Worm (Caenorhabditis elegans) whole organism, late embryonic: ENCODE results near the gene lec-11.

Experiments
- F13H6.1 ChIP-seq: sonication (generic microtip); optimal IDR thresholded peaks from 2 replicates; lab custom pipeline; 2016; ENCODE audit warnings: missing genetic modification characterization, missing compliant biosample characterization
- K02D7.2 ChIP-seq: sonication (generic microtip); optimal IDR thresholded peaks from 2 replicates; lab custom pipeline; 2017; ENCODE audit warnings: mild to moderate bottlenecking, missing genetic modification characterization, missing compliant biosample characterization
- ceh-31 ChIP-seq: sonication (generic microtip); optimal IDR thresholded peaks from 2 replicates; lab custom pipeline; 2016; ENCODE audit warnings: missing genetic modification characterization, missing compliant biosample characterization
- ceh-45 ChIP-seq: fragments of 200-800 bp; sonication (Bioruptor generic); IDR thresholded peaks from 2 replicates; pipeline ENCODE4 v1.3.6; 2022; ENCODE audit warnings: missing genetic modification reagents, missing genetic modification characterization, missing compliant biosample characterization
- dmd-4 ChIP-seq: sonication (generic microtip); optimal IDR thresholded peaks from 2 replicates; lab custom pipeline; 2016; ENCODE audit warnings: borderline replicate concordance, missing genetic modification characterization, missing compliant biosample characterization
- hlh-15 ChIP-seq: sonication (generic microtip); optimal IDR thresholded peaks from 2 replicates; lab custom pipeline; 2016; ENCODE audit warnings: missing genetic modification characterization, missing compliant biosample characterization
- lin-11 ChIP-seq: fragments of 200-800 bp; sonication (Bioruptor generic); optimal IDR thresholded peaks from 2 replicates; lab custom pipeline; 2018; ENCODE audit warnings: mild to moderate bottlenecking, missing genetic modification characterization, missing compliant biosample characterization
- mec-3 ChIP-seq: sonication (generic microtip); optimal IDR thresholded peaks from 2 replicates; lab custom pipeline; 2016; ENCODE audit warnings: borderline replicate concordance, missing genetic modification characterization, missing compliant biosample characterization
- pqm-1 ChIP-seq: sonication (generic microtip); optimal IDR thresholded peaks from 2 replicates; lab custom pipeline; 2016; ENCODE audit warnings: missing genetic modification characterization, missing compliant biosample characterization
- sox-2 ChIP-seq: fragments of 200-800 bp; sonication (Bioruptor generic); IDR thresholded peaks from 2 replicates; pipeline ENCODE4 v1.3.6; 2022; ENCODE audit warnings: missing genetic modification reagents, missing genetic modification characterization, missing compliant biosample characterization
- sox-4 ChIP-seq: sonication (generic microtip); optimal IDR thresholded peaks from 2 replicates; lab custom pipeline; 2017; ENCODE audit warnings: mild to moderate bottlenecking, missing genetic modification characterization, inconsistent platforms, missing compliant biosample characterization

- TF ChIP-seq pqm-1 (tag; lab: Kevin White, UChicago) (no peak), dmd-4 (tag; lab: Kevin White, UChicago) (no peak), ceh-45 (no peak), F13H6.1 (tag; lab: Kevin White, UChicago) (no peak), lin-11 (tag; lab: Kevin White, UChicago) (no peak), mec-3 (tag; lab: Kevin White, UChicago) (no peak), hlh-15 (no peak), sox-4 (tag; lab: Kevin White, UChicago) (no peak), K02D7.2 (tag; lab: Kevin White, UChicago) (no peak), sox-2 (GFP tag; lab: Robert Waterston, UW) (no peak), ceh-31 (tag; lab: Kevin White, UChicago) (no peak)
Measured at ce11 chrIV:6581658-6582057, 8.3 kb downstream of the lec-11 start.
